Fruit fly (Drosophila melanogaster) whole organism: ENCODE measurements around the gene PGRP-LF.

ENCODE experiments used
- CG8478 ChIP-seq: fragments of >200 bp; optimal IDR thresholded peaks from 2 replicates; lab custom pipeline; 2018; ENCODE audit warnings: inconsistent platforms
- Dll ChIP-seq: fragments of >200 bp; optimal IDR thresholded peaks from 2 replicates; lab custom pipeline; 2017
- EcR ChIP-seq, 2 experiments: fragments of >200 bp; optimal IDR thresholded peaks; 2 replicates each; lab custom pipeline; 2017; ENCODE audit warnings: missing biosample characterization in 2 of 2, missing genetic modification characterization in 2 of 2, missing genetic modification reagents in 2 of 2
- pan ChIP-seq: fragments of >200 bp; optimal IDR thresholded peaks from 2 replicates; lab custom pipeline; 2017
- psq ChIP-seq: fragments of >200 bp; optimal IDR thresholded peaks from 2 replicates; lab custom pipeline; 2017
- usp ChIP-seq: fragments of >200 bp; optimal IDR thresholded peaks from 2 replicates; lab custom pipeline; 2017; ENCODE audit warnings: missing biosample characterization, missing genetic modification characterization, mixed read lengths

DNA sequence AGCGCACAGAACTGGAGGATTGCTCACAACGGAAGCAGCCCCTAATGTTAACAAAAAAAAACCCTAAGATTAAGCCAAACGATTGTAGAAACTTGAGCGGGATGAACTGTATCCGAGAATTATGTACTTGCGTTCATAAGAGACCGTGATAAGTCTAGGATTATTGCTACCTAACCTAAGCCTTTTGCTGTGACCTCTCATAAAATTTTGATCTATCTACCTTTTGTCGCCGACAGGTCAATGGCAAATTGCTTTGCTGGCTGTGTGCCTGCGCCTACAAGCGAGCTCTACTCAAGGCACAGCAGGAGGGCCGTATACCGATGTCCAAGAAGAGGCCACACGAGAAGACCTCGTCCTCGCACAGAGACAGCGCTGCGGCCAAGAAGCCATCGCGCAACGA, 19.3 kb downstream of the PGRP-LF start:
- TF ChIP-seq psq (lab: Kevin White, UChicago) (no peak), CG8478 (lab: Kevin White, UChicago) (no peak), Dll (lab: Kevin White, UChicago) (no peak), EcR (GFP tag; optimal IDR thresholded peaks at IDR 0.05; lab: Kevin White, UChicago) (no peak), pan (lab: Kevin White, UChicago) (no peak), usp (GFP tag; lab: Kevin White, UChicago) (no peak)
